Worm (Caenorhabditis elegans) whole organism, young adult: ENCODE measurements around the gene ddn-3.

Experiments
- K12H6.12 ChIP-seq: fragments of 200-800 bp; sonication (Bioruptor generic); optimal IDR thresholded peaks from 2 replicates; lab custom pipeline; 2018; ENCODE audit warnings: mild to moderate bottlenecking, missing genetic modification characterization, missing compliant biosample characterization
- efl-1 ChIP-seq: fragments of 150-350 bp; optimal IDR thresholded peaks from 2 replicates; lab custom pipeline; 2014; ENCODE audit warnings: missing biosample characterization, missing genetic modification reagents, missing genetic modification characterization
- lir-1 ChIP-seq: fragments of 200-800 bp; sonication (Bioruptor generic); conservative IDR thresholded peaks from 2 replicates; pipeline ENCODE4 v1.3.6; 2022; ENCODE audit warnings: missing genetic modification reagents, missing genetic modification characterization, missing compliant biosample characterization
- sdz-38 ChIP-seq: sonication (generic microtip); optimal IDR thresholded peaks from 2 replicates; lab custom pipeline; 2016; ENCODE audit warnings: missing genotype, missing genetic modification characterization, missing compliant biosample characterization
- ztf-25 ChIP-seq: fragments of 200-800 bp; sonication (Bioruptor generic); IDR thresholded peaks from 2 replicates; pipeline ENCODE4 v1.3.6; 2022; ENCODE audit warnings: missing genetic modification reagents, missing genetic modification characterization, missing compliant biosample characterization

DNA sequence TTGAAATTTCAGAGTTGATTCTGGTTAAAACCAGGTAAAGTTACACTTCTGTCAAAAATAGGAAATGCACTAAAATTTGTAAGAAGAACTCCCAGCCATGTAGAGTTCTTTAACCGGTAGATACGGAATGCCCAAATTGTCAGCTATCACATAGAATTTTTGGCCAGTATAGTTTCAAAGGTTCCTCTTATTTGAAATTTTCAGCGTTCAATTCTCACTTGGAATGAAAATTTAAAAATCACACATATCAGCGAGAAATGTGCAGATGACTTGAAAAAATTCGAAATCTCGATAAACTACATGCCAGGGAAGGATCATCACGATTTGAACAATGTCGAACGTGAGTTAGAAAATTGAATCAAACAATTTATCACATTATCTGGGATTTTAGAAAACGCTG, 14.5 kb downstream of the ddn-3 start, which contains the start of gene F14D7.3:
- TF ChIP-seq efl-1 (no peak), ztf-25 (GFP tag; lab: Robert Waterston, UW) (no peak), sdz-38 (no peak), lir-1 (GFP tag; lab: Robert Waterston, UW) (no peak), K12H6.12 (tag; lab: Kevin White, UChicago) (no peak)
